Worm (Caenorhabditis elegans): ENCODE data around the gene rga-1.

- TF ChIP-seq flt-1 (GFP tag; IDR thresholded peaks at IDR 0.05) (peak; percentile 63; the same call in 1 of the 2 replicates), med-1 (GFP tag; optimal IDR thresholded peaks at IDR 0.05; ENCODE audit: insufficient read depth) (peak; percentile 49), ztf-23 (GFP tag; IDR thresholded peaks at IDR 0.05) (peak; percentile 63; the same call in 1 of the 2 replicates), tab-1 (GFP tag; IDR thresholded peaks at IDR 0.05) (0 out of 2 replicates have a peak, but pooled peaks have one; percentile 62)
Observed at ce11 chrII:11473525-11474181, 9.0 kb downstream of the rga-1 start, which contains the start of the genes metl-1 and W02B12.11.
